Worm (Caenorhabditis elegans): Measurements from ENCODE around the gene rpc-11.

Gene rpc-11

DNA sequence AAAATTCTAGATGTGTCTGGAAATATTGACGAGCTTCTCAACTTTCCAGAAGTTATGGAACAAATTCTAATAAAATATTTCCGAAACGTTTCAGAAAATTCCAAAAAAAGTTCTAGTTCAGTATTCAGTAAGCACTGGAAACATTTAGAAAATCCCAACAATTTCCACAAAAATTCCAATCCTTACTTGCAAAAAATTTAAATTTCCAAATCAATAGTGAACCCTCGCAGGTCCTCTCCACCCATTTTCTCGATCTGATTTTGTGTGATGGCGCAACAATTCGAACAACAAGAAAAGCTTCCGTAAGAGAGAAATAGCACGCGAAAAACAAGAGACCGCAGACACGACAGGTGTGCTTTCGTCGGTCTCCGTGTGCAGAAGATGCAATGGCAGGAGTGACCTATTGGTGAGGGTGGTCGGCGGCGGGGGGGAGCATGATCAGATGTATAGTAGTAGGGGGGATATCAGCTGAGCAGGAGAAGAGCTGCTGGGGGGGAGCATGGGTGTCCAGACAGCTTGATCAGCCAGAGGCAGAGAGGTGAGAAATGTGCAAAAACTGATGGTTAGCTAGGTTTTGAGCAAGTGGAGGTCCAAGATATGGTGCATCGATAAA is 48.1 kb downstream of the rpc-11 start:
- no peak for TF ChIP-seq W03F9.2 (tag; optimal IDR thresholded peaks at IDR 0.05)

DNA sequence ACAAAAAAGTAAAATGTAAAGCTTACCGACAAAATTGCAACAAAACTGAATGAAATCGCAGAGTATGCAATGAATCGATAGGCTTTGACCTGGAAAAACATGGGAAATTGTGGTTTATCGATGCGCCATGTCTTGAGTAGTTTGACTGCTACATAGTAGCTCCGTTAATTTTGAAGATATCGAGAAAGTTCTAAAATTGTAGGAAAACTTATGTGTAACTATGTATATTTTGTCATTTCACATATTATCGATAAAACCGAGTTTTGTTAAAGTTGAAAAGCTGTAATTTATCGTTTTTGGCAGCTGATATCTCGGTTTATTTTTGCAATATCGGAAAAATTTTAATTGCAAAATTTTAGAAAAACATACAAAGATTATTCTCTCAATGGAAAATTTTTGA is 50.7 kb downstream of the rpc-11 start, which contains the start of gene col-105:
TSS of gene col-105 (minus strand) at position 101 of the 400 bp plus-strand sequence.
- TF ChIP-seq W03F9.2 (tag; optimal IDR thresholded peaks at IDR 0.05) (no peak), dao-5 (tag; optimal IDR thresholded peaks at IDR 0.05) (no peak), him-1 (tag; optimal IDR thresholded peaks at IDR 0.05) (no peak)

Measured in whole organism, L4/young adult.